Worm (Caenorhabditis elegans) whole organism, midembryonic: ENCODE measurements around the gene F13A2.9.

Experiments used
- T22C8.4 ChIP-seq: fragments of 200-800 bp; sonication (Bioruptor generic); IDR thresholded peaks from 2 replicates; pipeline ENCODE4 v1.3.6; 2022; ENCODE audit warnings: missing genetic modification characterization, missing compliant biosample characterization
- med-1 ChIP-seq: sonication (generic microtip); optimal IDR thresholded peaks from 2 replicates; lab custom pipeline; 2017; ENCODE audit warnings: missing genetic modification characterization, mild to moderate bottlenecking, missing compliant biosample characterization, antibody characterized with exemption, missing genetic modification reagents; ENCODE audit not compliant: insufficient read depth
- ref-1 ChIP-seq: fragments of 200-800 bp; sonication (Bioruptor generic); conservative IDR thresholded peaks from 2 replicates; pipeline ENCODE4 v1.3.6; 2022; ENCODE audit warnings: missing genetic modification reagents, missing genetic modification characterization, missing compliant biosample characterization
- tab-1 ChIP-seq: fragments of 200-800 bp; sonication (Bioruptor generic); IDR thresholded peaks from 2 replicates; pipeline ENCODE4 v1.3.6; 2022; ENCODE audit warnings: missing genetic modification characterization, missing compliant biosample characterization
- ztf-23 ChIP-seq: fragments of 200-800 bp; sonication (Bioruptor generic); IDR thresholded peaks from 2 replicates; pipeline ENCODE4 v1.3.6; 2022; ENCODE audit warnings: missing genetic modification reagents, missing genetic modification characterization, missing compliant biosample characterization

- no peak for TF ChIP-seq med-1 (GFP tag; lab: Kevin White, UChicago)
- TF ChIP-seq T22C8.4 (GFP tag; lab: Robert Waterston, UW): no peak
- no peak for TF ChIP-seq tab-1
- TF ChIP-seq ztf-23 (GFP tag; lab: Robert Waterston, UW): no peak
- no peak for TF ChIP-seq ref-1
Measured at ce11 chrV:4371309-4371933, 15.9 kb downstream of the F13A2.9 start, which contains the start of the genes gmpr-1 and fipp-1.
